Worm (Caenorhabditis elegans) whole organism, L3 larva: ENCODE measurements around the gene frpr-17.

ENCODE experiments used
- aly-2 ChIP-seq: fragments of 150-350 bp; optimal IDR thresholded peaks from 2 replicates; lab custom pipeline; 2014; ENCODE audit warnings: missing biosample characterization, missing genetic modification characterization
- ama-1 ChIP-seq: fragments of 150-350 bp; optimal IDR thresholded peaks from 2 replicates; lab custom pipeline; 2018
- ceh-28 ChIP-seq: fragments of 150-350 bp; optimal IDR thresholded peaks from 2 replicates; lab custom pipeline; 2014; ENCODE audit warnings: missing biosample characterization, missing genetic modification reagents, missing genetic modification characterization
- elt-1 ChIP-seq: fragments of 150-350 bp; optimal IDR thresholded peaks from 2 replicates; lab custom pipeline; 2014; ENCODE audit warnings: missing biosample characterization, missing genetic modification characterization
- jun-1 ChIP-seq: fragments of 150-350 bp; optimal IDR thresholded peaks from 2 replicates; lab custom pipeline; 2014; ENCODE audit warnings: missing biosample characterization, missing genetic modification reagents, missing genetic modification characterization
- mdl-1 ChIP-seq: fragments of 150-350 bp; optimal IDR thresholded peaks from 2 replicates; lab custom pipeline; 2014; ENCODE audit warnings: missing biosample characterization, missing genetic modification characterization
- nhr-237 ChIP-seq: fragments of 150-350 bp; optimal IDR thresholded peaks from 2 replicates; lab custom pipeline; 2014; ENCODE audit warnings: missing biosample characterization, missing genetic modification characterization
- nhr-28 ChIP-seq: fragments of 150-350 bp; optimal IDR thresholded peaks from 2 replicates; lab custom pipeline; 2014; ENCODE audit warnings: missing biosample characterization, missing genetic modification characterization
- nhr-67 ChIP-seq: fragments of 150-350 bp; optimal IDR thresholded peaks from 2 replicates; lab custom pipeline; 2014; ENCODE audit warnings: missing biosample characterization, missing genetic modification characterization
- nhr-77 ChIP-seq: fragments of 150-350 bp; optimal IDR thresholded peaks from 2 replicates; lab custom pipeline; 2014; ENCODE audit warnings: missing biosample characterization, missing genetic modification characterization
- sea-2 ChIP-seq: fragments of 150-350 bp; sonication (generic microtip); optimal IDR thresholded peaks from 4 replicates; lab custom pipeline; 2014; ENCODE audit warnings: missing biosample characterization, missing genetic modification reagents, missing genetic modification characterization

DNA sequence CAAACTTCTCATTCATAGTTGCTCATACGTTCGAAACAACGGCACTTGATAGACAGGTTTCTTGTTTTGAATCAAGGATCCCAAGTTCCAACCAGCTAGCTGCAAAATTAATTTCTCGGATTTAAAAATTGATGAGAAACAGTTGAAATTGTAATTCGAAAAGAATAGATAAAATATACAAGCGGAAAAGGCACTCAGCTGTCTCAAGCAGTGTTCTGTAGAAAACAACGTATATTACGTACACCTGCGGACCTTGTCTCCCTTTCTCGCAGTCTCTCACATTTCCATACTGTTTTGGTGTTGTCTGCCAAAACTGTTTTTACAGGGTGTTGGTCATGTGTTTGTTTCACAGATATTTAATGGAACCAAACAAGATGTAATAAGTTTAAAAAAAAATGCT, 9.7 kb downstream of the frpr-17 start, which contains the start of gene F23D12.10:
- TF ChIP-seq mdl-1 (tag; lab: Kevin White, UChicago) (no peak), ama-1 (no peak), nhr-28 (tag; lab: Kevin White, UChicago) (no peak), nhr-77 (tag; lab: Kevin White, UChicago) (no peak), elt-1 (tag; lab: Kevin White, UChicago) (no peak), sea-2 (GFP tag; lab: Kevin White, UChicago) (no peak), nhr-237 (no peak), nhr-67 (tag; lab: Kevin White, UChicago) (no peak), aly-2 (tag; lab: Kevin White, UChicago) (no peak), jun-1 (no peak), ceh-28 (tag; lab: Kevin White, UChicago) (no peak)
